Fruit fly (Drosophila melanogaster) whole organism, embryonic: ENCODE measurements around the gene CG4278.

Experiments used
- Awh ChIP-seq: fragments of 200-800 bp; sonication (Bioruptor generic); IDR thresholded peaks from 2 replicates; pipeline ENCODE4, ENCODE4 v1.3.6; 2022; ENCODE audit warnings: missing biosample characterization, missing genetic modification characterization
- CG10565 ChIP-seq: fragments of 200-800 bp; sonication (Bioruptor generic); optimal IDR thresholded peaks from 3 replicates; lab custom pipeline; 2016; ENCODE audit warnings: missing biosample characterization, mild to moderate bottlenecking, missing genetic modification characterization
- CG11695 ChIP-seq: fragments of 200-800 bp; sonication (Bioruptor generic); IDR thresholded peaks from 3 replicates; pipeline ENCODE4 v1.3.6; 2022; ENCODE audit warnings: missing biosample characterization, missing genetic modification characterization
- CG12071 ChIP-seq: fragments of 200-800 bp; sonication (Bioruptor generic); optimal IDR thresholded peaks from 3 replicates; lab custom pipeline; 2018; ENCODE audit warnings: missing biosample characterization, mild to moderate bottlenecking, missing genetic modification characterization
- CG12104 ChIP-seq: fragments of 200-800 bp; sonication (Bioruptor generic); optimal IDR thresholded peaks from 3 replicates; lab custom pipeline; 2016; ENCODE audit warnings: missing biosample characterization, missing genetic modification characterization
- CG13287 ChIP-seq: fragments of 200-800 bp; sonication (Bioruptor generic); IDR thresholded peaks from 2 replicates; pipeline ENCODE4 v1.3.6; 2022; ENCODE audit warnings: missing biosample characterization, missing genetic modification characterization; ENCODE audit not compliant: partially characterized antibody
- CG2120 ChIP-seq: fragments of 200-800 bp; sonication (Bioruptor generic); optimal IDR thresholded peaks from 3 replicates; lab custom pipeline; 2016; ENCODE audit warnings: missing biosample characterization, missing genetic modification characterization
- CG32532 ChIP-seq: fragments of 200-800 bp; sonication (Bioruptor generic); IDR thresholded peaks from 2 replicates; pipeline ENCODE4 v1.3.6; 2022; ENCODE audit warnings: missing biosample characterization, missing genetic modification characterization
- CG6254 ChIP-seq: fragments of 200-800 bp; sonication (Bioruptor generic); optimal IDR thresholded peaks from 3 replicates; lab custom pipeline; 2017; ENCODE audit warnings: mild to moderate bottlenecking, missing biosample characterization, missing genetic modification reagents, missing genetic modification characterization
- CG6765 ChIP-seq: fragments of 200-800 bp; sonication (Bioruptor generic); optimal IDR thresholded peaks from 3 replicates; lab custom pipeline; 2017; ENCODE audit warnings: missing biosample characterization, mild to moderate bottlenecking, missing genetic modification characterization
- CG7271 ChIP-seq: fragments of 200-800 bp; sonication (Bioruptor generic); optimal IDR thresholded peaks from 2 replicates; lab custom pipeline; 2018; ENCODE audit warnings: missing biosample characterization, mild to moderate bottlenecking, missing genetic modification characterization, moderate library complexity
- CG7987 ChIP-seq: fragments of 200-800 bp; sonication (Bioruptor generic); optimal IDR thresholded peaks from 2 replicates; lab custom pipeline; 2018; ENCODE audit warnings: missing biosample characterization, mild to moderate bottlenecking, missing genetic modification characterization, moderate library complexity
- CG9817 ChIP-seq: fragments of 200-800 bp; sonication (Bioruptor generic); optimal IDR thresholded peaks from 2 replicates; lab custom pipeline; 2018; ENCODE audit warnings: missing biosample characterization, mild to moderate bottlenecking, missing genetic modification characterization, moderate library complexity
- D ChIP-seq, 2 experiments: fragments of 200-800 bp in 1 of 2; fragments of >200 bp in 1 of 2; sonication (Bioruptor generic) in 1 of 2; optimal IDR thresholded peaks; 2 replicates in 1 of 2; 3 replicates in 1 of 2; lab custom pipeline; 2017; ENCODE audit warnings: mild to moderate bottlenecking in 1 of 2, missing biosample characterization in 1 of 2, missing genetic modification characterization in 1 of 2, missing genetic modification reagents in 1 of 2
- Dip2 ChIP-seq: fragments of 200-800 bp; sonication (Bioruptor generic); IDR thresholded peaks from 2 replicates; pipeline ENCODE4 v1.3.6; 2022; ENCODE audit warnings: missing biosample characterization, missing genetic modification characterization
- Drgx ChIP-seq: fragments of 200-800 bp; sonication (Bioruptor generic); IDR thresholded peaks from 2 replicates; pipeline ENCODE4 v1.3.6; 2022; ENCODE audit warnings: missing biosample characterization, missing genetic modification characterization
- Taf1 ChIP-seq: fragments of 200-800 bp; sonication (Bioruptor generic); IDR thresholded peaks from 2 replicates; pipeline ENCODE4 v1.3.6; 2022; ENCODE audit warnings: missing biosample characterization, missing genetic modification characterization
- Trl ChIP-seq, 3 experiments: fragments of >200 bp in 2 of 3; fragments of 200-800 bp in 1 of 3; sonication (Bioruptor generic) in 1 of 3; optimal IDR thresholded peaks; 2 replicates in 1 of 3; 3 replicates in 2 of 3; lab custom pipeline; 2016 to 2017; ENCODE audit warnings: missing biosample characterization in 1 of 3, missing genetic modification characterization in 1 of 3
- ac ChIP-seq: fragments of 200-800 bp; sonication (Bioruptor generic); optimal IDR thresholded peaks from 3 replicates; lab custom pipeline; 2017; ENCODE audit warnings: missing biosample characterization, mild to moderate bottlenecking, missing genetic modification characterization
- ara ChIP-seq: fragments of 200-800 bp; sonication (Bioruptor generic); IDR thresholded peaks from 2 replicates; pipeline ENCODE4 v1.3.6; 2022; ENCODE audit warnings: missing biosample characterization, missing genetic modification characterization
- chn ChIP-seq: fragments of 200-800 bp; sonication (Bioruptor generic); optimal IDR thresholded peaks from 2 replicates; lab custom pipeline; 2016; ENCODE audit warnings: missing biosample characterization, missing genetic modification characterization
- ci ChIP-seq: fragments of 200-800 bp; sonication (Bioruptor generic); IDR thresholded peaks from 3 replicates; pipeline ENCODE4 v1.3.6; 2022; ENCODE audit warnings: missing biosample characterization, missing genetic modification characterization
- corto ChIP-seq: fragments of 200-800 bp; sonication (Bioruptor generic); optimal IDR thresholded peaks from 2 replicates; lab custom pipeline; 2016; ENCODE audit warnings: missing biosample characterization, mild to moderate bottlenecking, missing genetic modification characterization, moderate library complexity
- ems ChIP-seq: fragments of 200-800 bp; sonication (Bioruptor generic); optimal IDR thresholded peaks from 3 replicates; lab custom pipeline; 2016; ENCODE audit warnings: missing biosample characterization, missing genetic modification characterization
- ewg ChIP-seq: fragments of 200-800 bp; sonication (Bioruptor generic); optimal IDR thresholded peaks from 3 replicates; lab custom pipeline; 2017; ENCODE audit warnings: mild to moderate bottlenecking, missing biosample characterization, missing genetic modification reagents, missing genetic modification characterization
- grn ChIP-seq: fragments of 200-800 bp; sonication (Bioruptor generic); optimal IDR thresholded peaks from 3 replicates; lab custom pipeline; 2017; ENCODE audit warnings: missing biosample characterization, missing genetic modification characterization
- gsb-n ChIP-seq: fragments of 200-800 bp; sonication (Bioruptor generic); optimal IDR thresholded peaks from 3 replicates; lab custom pipeline; 2018; ENCODE audit warnings: missing biosample characterization, mild to moderate bottlenecking, missing genetic modification characterization
- gt ChIP-seq: fragments of 200-800 bp; sonication (Bioruptor generic); IDR thresholded peaks from 2 replicates; pipeline ENCODE4 v1.3.6; 2022; ENCODE audit warnings: missing biosample characterization, missing genetic modification characterization
- jigr1 ChIP-seq: fragments of 200-800 bp; sonication (Bioruptor generic); IDR thresholded peaks from 3 replicates; pipeline ENCODE4 v1.3.6; 2022; ENCODE audit warnings: missing biosample characterization, missing genetic modification characterization
- kay ChIP-seq: fragments of 200-800 bp; sonication (Bioruptor generic); optimal IDR thresholded peaks from 2 replicates; lab custom pipeline; 2016; ENCODE audit warnings: missing biosample characterization, missing genetic modification characterization
- lab ChIP-seq: fragments of 200-800 bp; sonication (Bioruptor generic); optimal IDR thresholded peaks from 3 replicates; lab custom pipeline; 2017; ENCODE audit warnings: missing biosample characterization, missing genetic modification characterization, mild to moderate bottlenecking, moderate library complexity, missing genetic modification reagents
- lola ChIP-seq, 3 experiments: fragments of >200 bp in 2 of 3; fragments of 200-800 bp in 1 of 3; sonication (Bioruptor generic) in 1 of 3; optimal IDR thresholded peaks; 2 replicates each; lab custom pipeline; 2017 to 2019; ENCODE audit warnings: missing biosample characterization in 3 of 3, missing genetic modification characterization in 3 of 3, mild to moderate bottlenecking in 1 of 3, moderate library complexity in 1 of 3
- lov ChIP-seq, 2 experiments: fragments of 200-800 bp in 1 of 2; fragments of >200 bp in 1 of 2; sonication (Bioruptor generic) in 1 of 2; IDR thresholded peaks in 1 of 2; optimal IDR thresholded peaks in 1 of 2; 2 replicates in 1 of 2; 3 replicates in 1 of 2; pipeline versions ENCODE4 v1.3.6 to Lab custom; 2017 to 2022; ENCODE audit warnings: missing biosample characterization in 1 of 2, missing genetic modification characterization in 1 of 2
- nerfin-2 ChIP-seq: fragments of 200-800 bp; sonication (Bioruptor generic); IDR thresholded peaks from 2 replicates; pipeline ENCODE4 v1.3.6; 2022; ENCODE audit warnings: missing biosample characterization, missing genetic modification characterization; ENCODE audit not compliant: partially characterized antibody
- pfk ChIP-seq: fragments of 200-800 bp; sonication (Bioruptor generic); optimal IDR thresholded peaks from 2 replicates; lab custom pipeline; 2018; ENCODE audit warnings: missing biosample characterization, mild to moderate bottlenecking, missing genetic modification characterization, moderate library complexity
- prd ChIP-seq, 3 experiments: fragments of >200 bp in 2 of 3; fragments of 200-800 bp in 1 of 3; sonication (Bioruptor generic) in 1 of 3; optimal IDR thresholded peaks in 2 of 3; IDR thresholded peaks in 1 of 3; 2 replicates in 2 of 3; 3 replicates in 1 of 3; pipeline versions ENCODE4 v1.3.6 to Lab custom; 2017 to 2022; ENCODE audit warnings: missing biosample characterization in 1 of 3, missing genetic modification characterization in 1 of 3
- pros ChIP-seq: fragments of 200-800 bp; sonication (Bioruptor generic); optimal IDR thresholded peaks from 3 replicates; lab custom pipeline; 2019; ENCODE audit warnings: missing biosample characterization, mild to moderate bottlenecking, missing genetic modification characterization, moderate library complexity
- psq ChIP-seq: fragments of 200-800 bp; sonication (Bioruptor generic); optimal IDR thresholded peaks from 2 replicates; lab custom pipeline; 2017; ENCODE audit warnings: missing biosample characterization, missing genetic modification characterization
- salm ChIP-seq: fragments of 200-800 bp; sonication (Bioruptor generic); optimal IDR thresholded peaks from 2 replicates; lab custom pipeline; 2018; ENCODE audit warnings: missing biosample characterization, mild to moderate bottlenecking, missing genetic modification characterization
- schlank ChIP-seq: fragments of 200-800 bp; sonication (Bioruptor generic); optimal IDR thresholded peaks from 2 replicates; lab custom pipeline; 2018; ENCODE audit warnings: missing biosample characterization, mild to moderate bottlenecking, missing genetic modification characterization
- so ChIP-seq: fragments of 200-800 bp; sonication (Bioruptor generic); IDR thresholded peaks from 3 replicates; pipeline ENCODE4 v1.3.6; 2022; ENCODE audit warnings: missing biosample characterization, missing genetic modification characterization
- sr ChIP-seq: fragments of 200-800 bp; sonication (Bioruptor generic); IDR thresholded peaks from 3 replicates; pipeline ENCODE4 v1.3.6; 2022; ENCODE audit warnings: missing biosample characterization, missing genetic modification characterization
- tap ChIP-seq: fragments of 200-800 bp; optimal IDR thresholded peaks from 3 replicates; lab custom pipeline; 2019; ENCODE audit warnings: missing biosample characterization, mild to moderate bottlenecking, missing genetic modification characterization, moderate library complexity
- trh ChIP-seq: fragments of 200-800 bp; sonication (Bioruptor generic); optimal IDR thresholded peaks from 2 replicates; lab custom pipeline; 2016; ENCODE audit warnings: missing biosample characterization, missing genetic modification characterization
- unc-4 ChIP-seq: fragments of 200-800 bp; sonication (Bioruptor generic); IDR thresholded peaks from 2 replicates; pipeline ENCODE4 v1.3.6; 2022; ENCODE audit warnings: missing biosample characterization, missing genetic modification characterization; ENCODE audit not compliant: partially characterized antibody
- usp ChIP-seq: fragments of >200 bp; optimal IDR thresholded peaks from 2 replicates; lab custom pipeline; 2017; ENCODE audit warnings: missing biosample characterization, missing genetic modification characterization

The CG4278 gene

dm6 chr2L:16317777-16318610 is 8.9 kb upstream of the CG4278 start (continued):
- no peak for TF ChIP-seq CG7271
- TF ChIP-seq CG6765 (GFP tag; lab: Kevin White, UChicago) = peak; percentile 50
- TF ChIP-seq ewg (GFP tag; lab: Kevin White, UChicago) = peak; percentile 22
- TF ChIP-seq Drgx (GFP tag; lab: Robert Waterston, UW) = no peak
- no peak for TF ChIP-seq usp
- TF ChIP-seq CG9817 = peak; percentile 18
- TF ChIP-seq nerfin-2 (GFP tag; lab: Robert Waterston, UW) = no peak
- no peak for TF ChIP-seq tap (tag; lab: Kevin White, UChicago)
- TF ChIP-seq ara (GFP tag; lab: Robert Waterston, UW) = no peak
- TF ChIP-seq ci (GFP tag; lab: Robert Waterston, UW) = peak; percentile 70; the same call in 2 of the 3 replicates
- TF ChIP-seq chn (GFP tag; lab: Kevin White, UChicago) = no peak
- TF ChIP-seq lov (optimal IDR thresholded peaks at IDR 0.05; lab: Kevin White, UChicago) = no peak
- no peak; the same call in 2 of the 3 replicates for TF ChIP-seq lov (GFP tag; IDR thresholded peaks at IDR 0.05; lab: Robert Waterston, UW)
- peak; percentile 13 for TF ChIP-seq grn (GFP tag; lab: Kevin White, UChicago)
- no peak for TF ChIP-seq Taf1 (GFP tag; lab: Robert Waterston, UW)
- no peak for TF ChIP-seq jigr1
- TF ChIP-seq gsb-n = peak; percentile 40
- no peak for TF ChIP-seq gt (GFP tag; lab: Robert Waterston, UW)
- peak; percentile 73 for TF ChIP-seq lab (GFP tag; lab: Kevin White, UChicago)
- no peak for TF ChIP-seq Trl (optimal IDR thresholded peaks at IDR 0.05; lab: Kevin White, UChicago)
- TF ChIP-seq Trl (GFP tag; optimal IDR thresholded peaks at IDR 0.05; lab: Kevin White, UChicago) = peak; percentile 64
- TF ChIP-seq so (GFP tag; lab: Robert Waterston, UW) = peak; percentile 54; the same call in 2 of the 3 replicates
- TF ChIP-seq Awh (GFP tag; lab: Robert Waterston, UW) = peak; percentile 77
- peak; percentile 33 for TF ChIP-seq CG7987 (GFP tag; lab: Kevin White, UChicago)
- no peak for TF ChIP-seq kay (GFP tag; lab: Kevin White, UChicago)
- TF ChIP-seq schlank (tag; lab: Kevin White, UChicago) = peak; percentile 23
- no peak for TF ChIP-seq ems (GFP tag; lab: Kevin White, UChicago)
- no peak for TF ChIP-seq trh (GFP tag; lab: Kevin White, UChicago)
- TF ChIP-seq Dip2 (GFP tag; lab: Robert Waterston, UW) = no peak
- no peak for TF ChIP-seq prd (optimal IDR thresholded peaks at IDR 0.05; lab: Kevin White, UChicago)
- TF ChIP-seq prd (GFP tag; IDR thresholded peaks at IDR 0.05; lab: Robert Waterston, UW) = no peak
- TF ChIP-seq CG6254 (GFP tag; lab: Kevin White, UChicago) = no peak
- no peak; the same call in 1 of the 2 replicates for TF ChIP-seq CG32532 (GFP tag; lab: Robert Waterston, UW)
- peak; percentile 19 for TF ChIP-seq salm (tag; lab: Kevin White, UChicago)
- TF ChIP-seq CG11695 (GFP tag; lab: Robert Waterston, UW) = peak; percentile 52; the same call in 2 of the 3 replicates
- TF ChIP-seq unc-4 (GFP tag; lab: Robert Waterston, UW) = no peak
- no peak for TF ChIP-seq D (optimal IDR thresholded peaks at IDR 0.05; lab: Kevin White, UChicago)
- TF ChIP-seq D (GFP tag; optimal IDR thresholded peaks at IDR 0.05; lab: Kevin White, UChicago) = peak; percentile 4
- peak; percentile 36 for TF ChIP-seq CG12071 (GFP tag; lab: Kevin White, UChicago)
- no peak for TF ChIP-seq lola (GFP tag; optimal IDR thresholded peaks at IDR 0.05; lab: Kevin White, UChicago)
- TF ChIP-seq ac (GFP tag; lab: Kevin White, UChicago) = no peak
- TF ChIP-seq CG10565 (GFP tag; lab: Kevin White, UChicago) = no peak
- no peak for TF ChIP-seq psq
- TF ChIP-seq pros (GFP tag; lab: Kevin White, UChicago) = no peak
- no peak for TF ChIP-seq CG13287 (GFP tag; lab: Robert Waterston, UW)
- TF ChIP-seq corto (GFP tag; lab: Kevin White, UChicago) = no peak
- peak; percentile 42 for TF ChIP-seq CG2120 (GFP tag; lab: Kevin White, UChicago)
- peak; percentile 17 for TF ChIP-seq CG12104
- peak; percentile 16; the same call in 1 of the 3 replicates for TF ChIP-seq sr (GFP tag; lab: Robert Waterston, UW)
- TF ChIP-seq pfk (GFP tag; lab: Kevin White, UChicago) = peak; percentile 48
